Worm (Caenorhabditis elegans) whole organism, L2 larva: ENCODE results near the gene R53.8.

Experiments
- ama-1 ChIP-seq: fragments of 150-350 bp; optimal IDR thresholded peaks from 2 replicates; lab custom pipeline; 2018; ENCODE audit warnings: inconsistent platforms
- nhr-25 ChIP-seq: fragments of 150-350 bp; sonication (generic microtip); optimal IDR thresholded peaks from 3 replicates; lab custom pipeline; 2014; ENCODE audit warnings: missing biosample characterization, missing genetic modification characterization
- nhr-77 ChIP-seq: fragments of 150-350 bp; optimal IDR thresholded peaks from 2 replicates; lab custom pipeline; 2014; ENCODE audit warnings: missing biosample characterization, missing genetic modification characterization
- unc-62 ChIP-seq: fragments of 150-350 bp; optimal IDR thresholded peaks from 2 replicates; lab custom pipeline; 2014; ENCODE audit warnings: missing biosample characterization, missing genetic modification reagents, missing genetic modification characterization

DNA sequence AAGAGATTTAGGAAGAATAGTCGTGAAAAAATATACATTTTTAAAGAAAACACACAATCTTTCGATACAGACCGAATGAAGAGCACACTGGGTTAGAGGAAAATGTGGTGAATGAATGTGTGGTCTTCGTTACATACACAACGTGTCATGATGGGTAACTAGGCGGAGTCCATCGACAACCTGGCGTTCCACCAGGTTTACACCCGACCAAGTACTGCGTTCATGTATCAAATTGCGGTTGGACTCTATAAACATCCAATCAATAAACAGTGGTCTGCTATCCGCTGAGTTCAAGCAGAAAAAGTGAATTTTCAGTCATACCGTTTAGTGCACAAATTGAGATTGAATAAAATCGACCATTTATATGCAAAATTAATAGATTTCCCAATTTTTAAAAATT lies 5.3 kb downstream of the R53.8 start, which contains the start of gene sdz-38:
- TF ChIP-seq nhr-25 (tag; lab: Kevin White, UChicago) (no peak), nhr-77 (tag; lab: Kevin White, UChicago) (no peak), unc-62 (no peak), ama-1 (lab: Kevin White, UChicago) (no peak)
